Fruit fly (Drosophila melanogaster): ENCODE data around the gene Aos1.

The Aos1 gene

dm6 chr3R:12448889-12449314, 15.3 kb upstream of the Aos1 start, which contains the start of gene CG18549 (continued):
- TF ChIP-seq sr (GFP tag; IDR thresholded peaks at IDR 0.05): peak; percentile 99; the same call in 2 of the 3 replicates
- peak; percentile 100 for TF ChIP-seq nom (GFP tag; optimal IDR thresholded peaks at IDR 0.05)
- TF ChIP-seq CG4707 (GFP tag; optimal IDR thresholded peaks at IDR 0.05): peak; percentile 99
- peak; percentile 99 for TF ChIP-seq Dip3 (GFP tag; optimal IDR thresholded peaks at IDR 0.05)
- peak; percentile 100 for TF ChIP-seq bcd (GFP tag; optimal IDR thresholded peaks at IDR 0.05)
- TF ChIP-seq Ravus (GFP tag; IDR thresholded peaks at IDR 0.05): peak; percentile 99
- peak; percentile 95 for TF ChIP-seq CG31365 (tag; optimal IDR thresholded peaks at IDR 0.05)
- TF ChIP-seq zen2 (GFP tag; IDR thresholded peaks at IDR 0.05; ENCODE audit: partially characterized antibody): peak; percentile 84
- TF ChIP-seq CG12391 (tag; optimal IDR thresholded peaks at IDR 0.05): peak; percentile 100
- peak; percentile 100 for TF ChIP-seq sqz (GFP tag; optimal IDR thresholded peaks at IDR 0.05)
- TF ChIP-seq sima (GFP tag; optimal IDR thresholded peaks at IDR 0.05): peak; percentile 98
- TF ChIP-seq CG14441 (GFP tag; IDR thresholded peaks at IDR 0.05): peak; percentile 100
- TF ChIP-seq seq (GFP tag; IDR thresholded peaks at IDR 0.05): peak; percentile 100
- TF ChIP-seq gcm2 (GFP tag; optimal IDR thresholded peaks at IDR 0.05): peak; percentile 99
- TF ChIP-seq CG15479 (GFP tag; optimal IDR thresholded peaks at IDR 0.05): peak; percentile 71
- TF ChIP-seq Opbp (GFP tag; IDR thresholded peaks at IDR 0.05; ENCODE audit: partially characterized antibody): peak; percentile 82
- peak; percentile 99 for TF ChIP-seq vfl (GFP tag; optimal IDR thresholded peaks at IDR 0.05)
- TF ChIP-seq Blimp-1 (GFP tag; optimal IDR thresholded peaks at IDR 0.05): peak; percentile 99
- TF ChIP-seq ase (GFP tag; IDR thresholded peaks at IDR 0.05): peak; percentile 100
- peak; percentile 73 for TF ChIP-seq HLH4C (GFP tag; IDR thresholded peaks at IDR 0.05; ENCODE audit: partially characterized antibody)
- peak in 1 of 3 experiments; percentile 100 for TF ChIP-seq Stat92E (GFP tag; optimal IDR thresholded peaks at IDR 0.05)
- peak; percentile 100 for TF ChIP-seq tin (GFP tag; optimal IDR thresholded peaks at IDR 0.05)
- TF ChIP-seq CG4404 (GFP tag; IDR thresholded peaks at IDR 0.05): peak; percentile 99
- TF ChIP-seq CG31441 (GFP tag; IDR thresholded peaks at IDR 0.05): peak; percentile 99
- peak; percentile 97 for TF ChIP-seq chinmo (GFP tag; IDR thresholded peaks at IDR 0.05; ENCODE audit: partially characterized antibody)
- TF ChIP-seq cad (GFP tag; optimal IDR thresholded peaks at IDR 0.05): no peak
- peak; percentile 80 for TF ChIP-seq CG9797 (GFP tag; optimal IDR thresholded peaks at IDR 0.05)
- TF ChIP-seq unpg (GFP tag; optimal IDR thresholded peaks at IDR 0.05): peak; percentile 100
- TF ChIP-seq nau (GFP tag; optimal IDR thresholded peaks at IDR 0.05): peak; percentile 100
- TF ChIP-seq CG7839 (tag; optimal IDR thresholded peaks at IDR 0.05): peak; percentile 100
- peak; percentile 100 for TF ChIP-seq CG32767 (GFP tag; IDR thresholded peaks at IDR 0.05)
- peak; percentile 100 for TF ChIP-seq Camta (GFP tag; optimal IDR thresholded peaks at IDR 0.05)
- TF ChIP-seq salm (tag; optimal IDR thresholded peaks at IDR 0.05): peak; percentile 100
- TF ChIP-seq E2f1 (GFP tag; IDR thresholded peaks at IDR 0.05): peak; percentile 100
- peak; percentile 99 for TF ChIP-seq CG6683 (GFP tag; optimal IDR thresholded peaks at IDR 0.05)
- peak; percentile 100 for TF ChIP-seq az2 (GFP tag; optimal IDR thresholded peaks at IDR 0.05)
- peak; percentile 100 for TF ChIP-seq CG13424 (tag; optimal IDR thresholded peaks at IDR 0.05)
- TF ChIP-seq Spps (tag; optimal IDR thresholded peaks at IDR 0.05): peak; percentile 100
- peak; percentile 99 for TF ChIP-seq CG4820 (GFP tag; optimal IDR thresholded peaks at IDR 0.05)
- peak; percentile 99 for TF ChIP-seq CG1792 (GFP tag; optimal IDR thresholded peaks at IDR 0.05)
- TF ChIP-seq CG1233 (GFP tag; optimal IDR thresholded peaks at IDR 0.05): peak; percentile 100
- peak; percentile 100 for TF ChIP-seq Fer3 (tag; optimal IDR thresholded peaks at IDR 0.05)
- TF ChIP-seq danr (GFP tag; IDR thresholded peaks at IDR 0.05): peak; percentile 100
- peak; percentile 98 for TF ChIP-seq Doc2 (GFP tag; IDR thresholded peaks at IDR 0.05)
- peak; percentile 99 for TF ChIP-seq Atf3 (GFP tag; optimal IDR thresholded peaks at IDR 0.05)
- TF ChIP-seq Hr3 (GFP tag; optimal IDR thresholded peaks at IDR 0.05): peak; percentile 100
- peak; percentile 99 for TF ChIP-seq tup (GFP tag; optimal IDR thresholded peaks at IDR 0.05)
- TF ChIP-seq Asciz (GFP tag; optimal IDR thresholded peaks at IDR 0.05): peak; percentile 100
- no peak for TF ChIP-seq Dfd (GFP tag; optimal IDR thresholded peaks at IDR 0.05)
- TF ChIP-seq D19A (tag; optimal IDR thresholded peaks at IDR 0.05): peak; percentile 100
